Worm (Caenorhabditis elegans): ENCODE data around the gene Y43C5A.4.
A peak's percentile ranks its signal among the peaks of the same experiment; 100 is the strongest.

Gene Y43C5A.4

ce11 chrIV:10275050-10275449, 2.8 kb upstream of the Y43C5A.4 start:
- TF ChIP-seq lir-1 (GFP tag; conservative IDR thresholded peaks at IDR 0.05) (no peak), D2030.7 (GFP tag; IDR thresholded peaks at IDR 0.05) (no peak), rpc-1 (optimal IDR thresholded peaks at IDR 0.05) (no peak), rpc-1 (tag; optimal IDR thresholded peaks at IDR 0.05) (no peak), ceh-27 (GFP tag; optimal IDR thresholded peaks at IDR 0.05) (no peak), mcd-1 (GFP tag; IDR thresholded peaks at IDR 0.05) (no peak), F57A8.1 (GFP tag; optimal IDR thresholded peaks at IDR 0.05) (no peak), nhr-90 (tag; optimal IDR thresholded peaks at IDR 0.05) (no peak), hlh-12 (tag; optimal IDR thresholded peaks at IDR 0.05) (no peak), B0019.2 (GFP tag; conservative IDR thresholded peaks at IDR 0.05) (no peak), ztf-25 (GFP tag; IDR thresholded peaks at IDR 0.05) (no peak), ztf-3 (GFP tag; optimal IDR thresholded peaks at IDR 0.05) (no peak), hsf-1 (GFP tag; IDR thresholded peaks at IDR 0.05) (no peak), chd-7 (tag; optimal IDR thresholded peaks at IDR 0.05) (no peak), ceh-91 (GFP tag; IDR thresholded peaks at IDR 0.05) (no peak), dpff-1 (tag; optimal IDR thresholded peaks at IDR 0.05) (no peak)

ce11 chrIV:10276960-10277359, 856 bp upstream of the Y43C5A.4 start, which contains the start of gene Y43C5A.7:
Y43C5A.7 (plus strand) TSS chrIV:10277260.
- TF ChIP-seq mes-4 (tag; optimal IDR thresholded peaks at IDR 0.05) (no peak), nhr-90 (tag; optimal IDR thresholded peaks at IDR 0.05) (no peak), ztf-6 (GFP tag; IDR thresholded peaks at IDR 0.05) (no peak)

ce11 chrIV:10281482-10281881, 3.7 kb downstream of the Y43C5A.4 start, which contains the start of gene thk-1:
thk-1 (minus strand) TSS chrIV:10281582.
- TF ChIP-seq xnd-1 (tag; optimal IDR thresholded peaks at IDR 0.05) (no peak), ztf-3 (GFP tag; optimal IDR thresholded peaks at IDR 0.05) (no peak), Y53F4B.3 (GFP tag; IDR thresholded peaks at IDR 0.05) (no peak), nhr-80 (tag; optimal IDR thresholded peaks at IDR 0.05) (peak; percentile 5)

- 0 out of 2 replicates have a peak, but pooled peaks have one; percentile 8 for TF ChIP-seq aptf-2 (GFP tag; conservative IDR thresholded peaks at IDR 0.05)
- TF ChIP-seq Y95B8A.8 (GFP tag; IDR thresholded peaks at IDR 0.05) = 0 out of 2 replicates have a peak, but pooled peaks have one; percentile 15
- no peak for TF ChIP-seq zim-3 (tag; optimal IDR thresholded peaks at IDR 0.05)
- TF ChIP-seq F23B12.7 (tag; optimal IDR thresholded peaks at IDR 0.05; ENCODE audit: insufficient read depth) = peak; percentile 13
- no peak for TF ChIP-seq lin-26 (GFP tag; IDR thresholded peaks at IDR 0.05)
- TF ChIP-seq lin-40 (tag; optimal IDR thresholded peaks at IDR 0.05) = peak; percentile 30
- peak; percentile 80 for TF ChIP-seq mcd-1 (GFP tag; IDR thresholded peaks at IDR 0.05)
- peak; percentile 49 for TF ChIP-seq dpl-1 (GFP tag; optimal IDR thresholded peaks at IDR 0.05)
- peak; percentile 91; the same call in 1 of the 2 replicates for TF ChIP-seq hmg-1.2 (GFP tag; IDR thresholded peaks at IDR 0.05)
- TF ChIP-seq dox-1 (GFP tag; IDR thresholded peaks at IDR 0.05) = peak; percentile 71
- peak; percentile 19 for TF ChIP-seq ztf-18 (tag; optimal IDR thresholded peaks at IDR 0.05)
- TF ChIP-seq snpc-3.4 (tag; optimal IDR thresholded peaks at IDR 0.05) = peak; percentile 38
- no peak for TF ChIP-seq nfya-2 (GFP tag; IDR thresholded peaks at IDR 0.05)
- peak; percentile 14; the same call in 1 of the 2 replicates for TF ChIP-seq B0336.3 (GFP tag; IDR thresholded peaks at IDR 0.05)
- peak; percentile 76 for TF ChIP-seq lin-54 (GFP tag; optimal IDR thresholded peaks at IDR 0.05)
- peak; percentile 77 for TF ChIP-seq attf-5 (GFP tag; optimal IDR thresholded peaks at IDR 0.05)
- TF ChIP-seq egrh-3 (GFP tag; IDR thresholded peaks at IDR 0.05) = no peak
- TF ChIP-seq sdz-38 (tag; optimal IDR thresholded peaks at IDR 0.05) = no peak
- TF ChIP-seq madf-6 (GFP tag; IDR thresholded peaks at IDR 0.05) = peak; percentile 43
- peak; percentile 53 for TF ChIP-seq ceh-27 (GFP tag; optimal IDR thresholded peaks at IDR 0.05)
- TF ChIP-seq nhr-80 (tag; optimal IDR thresholded peaks at IDR 0.05) = peak; percentile 70
- TF ChIP-seq atf-7 (tag; optimal IDR thresholded peaks at IDR 0.05) = no peak
- TF ChIP-seq lin-35 (GFP tag; optimal IDR thresholded peaks at IDR 0.05) = peak in 1 of 3 experiments; percentile 59
- 0 out of 2 replicates have a peak, but pooled peaks have one; percentile 38 for TF ChIP-seq attf-3 (GFP tag; conservative IDR thresholded peaks at IDR 0.05)
- no peak for TF ChIP-seq nhr-90 (tag; optimal IDR thresholded peaks at IDR 0.05)
- TF ChIP-seq efl-1 (GFP tag; optimal IDR thresholded peaks at IDR 0.05) = peak; percentile 61
Measured at ce11 chrIV:10284194-10284910, 6.5 kb downstream of the Y43C5A.4 start, which contains the start of gene rad-51. rad-51 (minus strand) TSS chrIV:10284244.
